Worm (Caenorhabditis elegans): ENCODE data around the gene msp-74.
A peak's percentile ranks its signal among the peaks of the same experiment; 100 is the strongest.

DNA sequence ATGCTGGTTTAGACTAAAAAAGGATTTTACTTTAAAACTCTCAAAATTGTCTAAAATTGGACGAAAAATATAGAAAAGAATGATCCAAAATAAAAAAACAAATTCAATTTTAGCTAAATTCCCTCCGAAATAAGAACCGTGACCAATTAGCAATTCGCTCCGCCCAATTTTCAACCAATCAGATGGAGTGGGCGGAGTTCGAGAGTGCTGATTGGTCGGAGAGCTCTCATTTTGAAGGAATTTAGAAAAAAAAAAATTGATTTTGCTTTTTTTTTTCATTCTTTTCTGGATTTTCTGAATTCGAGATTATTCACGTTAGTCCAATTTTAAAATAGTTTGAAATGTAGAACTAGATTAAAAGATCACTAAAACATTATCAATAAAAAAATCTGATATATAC, 16.1 kb downstream of the msp-74 start:
- TF ChIP-seq fkh-10 (GFP tag; optimal IDR thresholded peaks at IDR 0.05) (no peak), nfya-1 (tag; optimal IDR thresholded peaks at IDR 0.05; ENCODE audit: insufficient read depth) (peak; percentile 86), unc-39 (tag; optimal IDR thresholded peaks at IDR 0.05) (no peak), nhr-12 (tag; optimal IDR thresholded peaks at IDR 0.05) (no peak), lin-15B (tag; optimal IDR thresholded peaks at IDR 0.05) (no peak), pha-4 (tag; optimal IDR thresholded peaks at IDR 0.05) (no peak)
